Fruit fly (Drosophila melanogaster) whole organism, embryonic: Measurements from ENCODE around the gene Tom70.

Experiments used
- Antp ChIP-seq: fragments of 200-800 bp; sonication (Bioruptor generic); optimal IDR thresholded peaks from 3 replicates; lab custom pipeline; 2016; ENCODE audit warnings: missing biosample characterization, missing genetic modification characterization
- CG10654 ChIP-seq: fragments of 200-800 bp; sonication (Bioruptor generic); optimal IDR thresholded peaks from 2 replicates; lab custom pipeline; 2016; ENCODE audit warnings: missing biosample characterization, missing genetic modification characterization
- CG11504 ChIP-seq: fragments of 200-800 bp; sonication (Bioruptor generic); optimal IDR thresholded peaks from 3 replicates; lab custom pipeline; 2019; ENCODE audit warnings: missing biosample characterization, mild to moderate bottlenecking, missing genetic modification characterization, moderate library complexity
- CG13424 ChIP-seq: fragments of 200-800 bp; sonication (Bioruptor generic); optimal IDR thresholded peaks from 2 replicates; lab custom pipeline; 2019; ENCODE audit warnings: missing biosample characterization, mild to moderate bottlenecking, missing genetic modification characterization, moderate library complexity
- CG14710 ChIP-seq: fragments of 200-800 bp; sonication (Bioruptor generic); optimal IDR thresholded peaks from 3 replicates; lab custom pipeline; 2019; ENCODE audit warnings: missing biosample characterization, mild to moderate bottlenecking, missing genetic modification characterization, moderate library complexity
- CG15479 ChIP-seq: fragments of 200-800 bp; sonication (Bioruptor generic); optimal IDR thresholded peaks from 3 replicates; lab custom pipeline; 2019; ENCODE audit warnings: missing biosample characterization, mild to moderate bottlenecking, missing genetic modification characterization, moderate library complexity
- CG1647 ChIP-seq: fragments of 200-800 bp; sonication (Bioruptor generic); optimal IDR thresholded peaks from 3 replicates; lab custom pipeline; 2016; ENCODE audit warnings: missing biosample characterization, missing genetic modification characterization
- CG17359 ChIP-seq: fragments of 200-800 bp; sonication (Bioruptor generic); optimal IDR thresholded peaks from 3 replicates; lab custom pipeline; 2018; ENCODE audit warnings: missing biosample characterization, mild to moderate bottlenecking, missing genetic modification characterization, moderate library complexity
- CG17829 ChIP-seq: fragments of 200-800 bp; optimal IDR thresholded peaks from 2 replicates; lab custom pipeline; 2019; ENCODE audit warnings: missing biosample characterization, mild to moderate bottlenecking, missing genetic modification characterization, moderate library complexity
- CG18262 ChIP-seq: fragments of 200-800 bp; optimal IDR thresholded peaks from 3 replicates; lab custom pipeline; 2019; ENCODE audit warnings: missing biosample characterization, mild to moderate bottlenecking, missing genetic modification characterization, moderate library complexity
- CG1832 ChIP-seq: fragments of 200-800 bp; sonication (Bioruptor generic); optimal IDR thresholded peaks from 2 replicates; lab custom pipeline; 2017; ENCODE audit warnings: missing biosample characterization, mild to moderate bottlenecking, missing genetic modification characterization, inconsistent platforms
- CG18764 ChIP-seq: fragments of 200-800 bp; sonication (Bioruptor generic); optimal IDR thresholded peaks from 3 replicates; lab custom pipeline; 2016; ENCODE audit warnings: missing biosample characterization, missing genetic modification characterization
- CG2116 ChIP-seq: fragments of 200-800 bp; sonication (Bioruptor generic); optimal IDR thresholded peaks from 3 replicates; lab custom pipeline; 2018; ENCODE audit warnings: missing biosample characterization, mild to moderate bottlenecking, missing genetic modification characterization
- CG2712 ChIP-seq: fragments of 200-800 bp; optimal IDR thresholded peaks from 3 replicates; lab custom pipeline; 2019; ENCODE audit warnings: missing biosample characterization, mild to moderate bottlenecking, missing genetic modification characterization, moderate library complexity
- CG34422 ChIP-seq: fragments of 200-800 bp; sonication (Bioruptor generic); IDR thresholded peaks from 3 replicates; pipeline ENCODE4 v1.3.6; 2022; ENCODE audit warnings: missing biosample characterization, missing genetic modification characterization
- CG5180 ChIP-seq: fragments of 200-800 bp; sonication (Bioruptor generic); optimal IDR thresholded peaks from 3 replicates; lab custom pipeline; 2017; ENCODE audit warnings: missing biosample characterization, missing genetic modification characterization, mild to moderate bottlenecking, moderate library complexity, missing genetic modification reagents
- CG6175 ChIP-seq: fragments of 200-800 bp; sonication (Bioruptor generic); IDR thresholded peaks from 3 replicates; pipeline ENCODE4 v1.3.6; 2022; ENCODE audit warnings: missing biosample characterization, missing genetic modification characterization
- CG7839 ChIP-seq: fragments of 200-800 bp; sonication (Bioruptor generic); optimal IDR thresholded peaks from 3 replicates; lab custom pipeline; 2018; ENCODE audit warnings: missing biosample characterization, mild to moderate bottlenecking, missing genetic modification characterization, moderate library complexity
- CG8765 ChIP-seq: fragments of 200-800 bp; sonication (Bioruptor generic); IDR thresholded peaks from 2 replicates; pipeline ENCODE4 v1.3.6; 2022; ENCODE audit warnings: missing biosample characterization, missing genetic modification characterization
- CG9609 ChIP-seq: fragments of 200-800 bp; sonication (Bioruptor generic); optimal IDR thresholded peaks from 3 replicates; lab custom pipeline; 2016; ENCODE audit warnings: missing biosample characterization, missing genetic modification characterization
- CG9727 ChIP-seq: fragments of 200-800 bp; sonication (Bioruptor generic); optimal IDR thresholded peaks from 3 replicates; lab custom pipeline; 2017; ENCODE audit warnings: missing biosample characterization, mild to moderate bottlenecking, missing genetic modification characterization
- CG9932 ChIP-seq: fragments of 200-800 bp; sonication (Bioruptor generic); IDR thresholded peaks from 2 replicates; pipeline ENCODE4 v1.3.6; 2022; ENCODE audit warnings: missing biosample characterization, missing genetic modification characterization
- HLH3B ChIP-seq: fragments of 200-800 bp; sonication (Bioruptor generic); IDR thresholded peaks from 2 replicates; pipeline ENCODE4 v1.3.6; 2022; ENCODE audit warnings: missing biosample characterization, missing genetic modification characterization
- Hmr ChIP-seq: fragments of 200-800 bp; sonication (Bioruptor generic); optimal IDR thresholded peaks from 3 replicates; lab custom pipeline; 2017; ENCODE audit warnings: mild to moderate bottlenecking, missing biosample characterization, missing genetic modification reagents, missing genetic modification characterization
- Hmx ChIP-seq: fragments of 200-800 bp; sonication (Bioruptor generic); optimal IDR thresholded peaks from 2 replicates; lab custom pipeline; 2016; ENCODE audit warnings: missing biosample characterization, missing genetic modification characterization
- Myb ChIP-seq: fragments of 200-800 bp; sonication (Bioruptor generic); optimal IDR thresholded peaks from 2 replicates; lab custom pipeline; 2016; ENCODE audit warnings: missing biosample characterization, missing genetic modification characterization
- Nf-YA ChIP-seq: fragments of 200-800 bp; sonication (Bioruptor generic); IDR thresholded peaks from 2 replicates; pipeline ENCODE4 v1.3.6; 2022; ENCODE audit warnings: missing biosample characterization, missing genetic modification characterization
- NfI ChIP-seq: fragments of 200-800 bp; sonication (Bioruptor generic); optimal IDR thresholded peaks from 3 replicates; lab custom pipeline; 2018; ENCODE audit warnings: missing biosample characterization, mild to moderate bottlenecking, missing genetic modification characterization, moderate library complexity
- Sox100B ChIP-seq: fragments of 200-800 bp; sonication (Bioruptor generic); optimal IDR thresholded peaks from 3 replicates; lab custom pipeline; 2018; ENCODE audit warnings: missing biosample characterization, mild to moderate bottlenecking, missing genetic modification characterization
- Taf1 ChIP-seq: fragments of 200-800 bp; sonication (Bioruptor generic); IDR thresholded peaks from 2 replicates; pipeline ENCODE4 v1.3.6; 2022; ENCODE audit warnings: missing biosample characterization, missing genetic modification characterization
- Tbp ChIP-seq: fragments of >200 bp; optimal IDR thresholded peaks from 2 replicates; lab custom pipeline; 2018; ENCODE audit warnings: missing biosample characterization, missing genetic modification characterization
- YL-1 ChIP-seq: fragments of 200-800 bp; sonication (Bioruptor generic); optimal IDR thresholded peaks from 3 replicates; lab custom pipeline; 2017; ENCODE audit warnings: missing biosample characterization, mild to moderate bottlenecking, missing genetic modification characterization
- amos ChIP-seq: fragments of 200-800 bp; sonication (Bioruptor generic); IDR thresholded peaks from 2 replicates; pipeline ENCODE4 v1.3.6; 2022; ENCODE audit warnings: missing biosample characterization, missing genetic modification characterization; ENCODE audit not compliant: partially characterized antibody
- chif ChIP-seq, 2 experiments: fragments of 200-800 bp; sonication (Bioruptor generic); optimal IDR thresholded peaks; 3 replicates each; lab custom pipeline; 2016; ENCODE audit warnings: missing biosample characterization in 2 of 2, missing genetic modification characterization in 2 of 2
- croc ChIP-seq: fragments of 200-800 bp; sonication (Bioruptor generic); conservative IDR thresholded peaks from 3 replicates; pipeline ENCODE4 v1.3.6; 2022; ENCODE audit warnings: missing biosample characterization, missing genetic modification characterization
- ems ChIP-seq: fragments of 200-800 bp; sonication (Bioruptor generic); optimal IDR thresholded peaks from 3 replicates; lab custom pipeline; 2016; ENCODE audit warnings: missing biosample characterization, missing genetic modification characterization
- ftz-f1 ChIP-seq: fragments of 200-800 bp; sonication (Bioruptor generic); optimal IDR thresholded peaks from 2 replicates; lab custom pipeline; 2016; ENCODE audit warnings: missing biosample characterization, missing genetic modification characterization
- grau ChIP-seq: fragments of 200-800 bp; optimal IDR thresholded peaks from 3 replicates; lab custom pipeline; 2019; ENCODE audit warnings: missing biosample characterization, mild to moderate bottlenecking, missing genetic modification characterization, moderate library complexity
- her ChIP-seq: fragments of 200-800 bp; sonication (Bioruptor generic); optimal IDR thresholded peaks from 2 replicates; lab custom pipeline; 2016; ENCODE audit warnings: missing biosample characterization, missing genetic modification characterization
- lmd ChIP-seq: fragments of 200-800 bp; sonication (Bioruptor generic); IDR thresholded peaks from 2 replicates; pipeline ENCODE4 v1.3.6; 2022; ENCODE audit warnings: missing biosample characterization, missing genetic modification characterization
- nerfin-1 ChIP-seq: fragments of 200-800 bp; sonication (Bioruptor generic); optimal IDR thresholded peaks from 3 replicates; lab custom pipeline; 2019; ENCODE audit warnings: missing biosample characterization, mild to moderate bottlenecking, missing genetic modification characterization, moderate library complexity
- pan ChIP-seq, 4 experiments: fragments of >200 bp in 3 of 4; fragments of 200-800 bp in 1 of 4; sonication (Bioruptor generic) in 1 of 4; optimal IDR thresholded peaks in 3 of 4; IDR thresholded peaks in 1 of 4; 2 replicates each; pipeline versions ENCODE4 v1.3.6 to Lab custom; 2017 to 2022; ENCODE audit warnings: missing biosample characterization in 2 of 4, missing genetic modification characterization in 2 of 4, mixed read lengths in 1 of 4
- repo ChIP-seq: fragments of 200-800 bp; sonication (Bioruptor generic); optimal IDR thresholded peaks from 2 replicates; lab custom pipeline; 2016; ENCODE audit warnings: missing biosample characterization, missing genetic modification characterization
- row ChIP-seq: fragments of 200-800 bp; sonication (Bioruptor generic); IDR thresholded peaks from 3 replicates; pipeline ENCODE4 v1.3.6; 2022; ENCODE audit warnings: missing biosample characterization, missing genetic modification characterization
- sisA ChIP-seq: fragments of 200-800 bp; sonication (Bioruptor generic); IDR thresholded peaks from 2 replicates; pipeline ENCODE4 v1.3.6; 2022; ENCODE audit warnings: missing biosample characterization, missing genetic modification characterization
- tap ChIP-seq: fragments of 200-800 bp; optimal IDR thresholded peaks from 3 replicates; lab custom pipeline; 2019; ENCODE audit warnings: missing biosample characterization, mild to moderate bottlenecking, missing genetic modification characterization, moderate library complexity
- trh ChIP-seq: fragments of 200-800 bp; sonication (Bioruptor generic); optimal IDR thresholded peaks from 2 replicates; lab custom pipeline; 2016; ENCODE audit warnings: missing biosample characterization, missing genetic modification characterization
- unc-4 ChIP-seq: fragments of 200-800 bp; sonication (Bioruptor generic); IDR thresholded peaks from 2 replicates; pipeline ENCODE4 v1.3.6; 2022; ENCODE audit warnings: missing biosample characterization, missing genetic modification characterization; ENCODE audit not compliant: partially characterized antibody
- yki ChIP-seq: fragments of >200 bp; optimal IDR thresholded peaks from 3 replicates; lab custom pipeline; 2018
- zen ChIP-seq: fragments of 200-800 bp; sonication (Bioruptor generic); optimal IDR thresholded peaks from 3 replicates; lab custom pipeline; 2018; ENCODE audit warnings: missing biosample characterization, mild to moderate bottlenecking, missing genetic modification characterization, moderate library complexity
- zfh2 ChIP-seq: fragments of 200-800 bp; sonication (Bioruptor generic); optimal IDR thresholded peaks from 2 replicates; lab custom pipeline; 2016; ENCODE audit warnings: missing biosample characterization, missing genetic modification characterization

Gene Tom70

dm6 chr2L:11987945-11988344, 50.4 kb downstream of the Tom70 start, which contains the start of the genes CG6686 and CG34163 (continued):
- TF ChIP-seq CG11504 (no peak), ems (peak; percentile 47), CG1832 (GFP tag; lab: Kevin White, UChicago) (no peak), CG1647 (peak; percentile 8), Tbp (peak; percentile 36), HLH3B (no peak), CG15479 (GFP tag; lab: Kevin White, UChicago) (no peak), nerfin-1 (tag; lab: Kevin White, UChicago) (peak; percentile 27), trh (GFP tag; lab: Kevin White, UChicago) (no peak), NfI (GFP tag; lab: Kevin White, UChicago) (peak; percentile 35), lmd (no peak; the same call in 1 of the 2 replicates), unc-4 (no peak), CG17359 (peak; percentile 35), YL-1 (GFP tag; lab: Kevin White, UChicago) (peak; percentile 94), CG7839 (tag; lab: Kevin White, UChicago) (peak; percentile 45), ftz-f1 (GFP tag; lab: Kevin White, UChicago) (peak; percentile 17), Myb (peak; percentile 13), yki (peak; percentile 65), repo (GFP tag; lab: Kevin White, UChicago) (no peak), Nf-YA (GFP tag; lab: Robert Waterston, UW) (no peak), Antp (GFP tag; lab: Kevin White, UChicago) (peak; percentile 10), CG9932 (GFP tag; lab: Robert Waterston, UW) (peak; percentile 56), CG18764 (GFP tag; lab: Kevin White, UChicago) (peak; percentile 14), zen (tag; lab: Kevin White, UChicago) (peak; percentile 44), CG5180 (no peak), Hmx (GFP tag; lab: Kevin White, UChicago) (peak; percentile 29), CG9727 (GFP tag; lab: Kevin White, UChicago) (peak; percentile 33), CG8765 (GFP tag; lab: Robert Waterston, UW) (no peak), CG6175 (GFP tag; lab: Robert Waterston, UW) (no peak), Sox100B (GFP tag; lab: Kevin White, UChicago) (no peak), Hmr (peak; percentile 61), CG2712 (tag; lab: Kevin White, UChicago) (peak; percentile 65), tap (no peak), row (GFP tag; lab: Robert Waterston, UW) (peak; percentile 69), her (GFP tag; lab: Kevin White, UChicago) (no peak), CG10654 (GFP tag; lab: Kevin White, UChicago) (no peak), CG17829 (tag; lab: Kevin White, UChicago) (peak; percentile 39), CG14710 (peak; percentile 83), Taf1 (GFP tag; lab: Robert Waterston, UW) (no peak), CG13424 (tag; lab: Kevin White, UChicago) (peak; percentile 23), sisA (GFP tag; lab: Robert Waterston, UW) (peak; percentile 39; the same call in 1 of the 2 replicates), amos (GFP tag; lab: Robert Waterston, UW) (0 out of 2 replicates have a peak, but pooled peaks have one; percentile 12), pan (optimal IDR thresholded peaks at IDR 0.05; lab: Kevin White, UChicago) (no peak), pan (GFP tag; optimal IDR thresholded peaks at IDR 0.05 in 1 of 2, IDR thresholded peaks at IDR 0.05 in 1 of 2) (no peak), croc (no peak), CG9609 (GFP tag; lab: Kevin White, UChicago) (peak; percentile 50), CG18262 (peak; percentile 24), CG2116 (peak; percentile 63), grau (tag; lab: Kevin White, UChicago) (peak; percentile 33), chif (GFP tag; optimal IDR thresholded peaks at IDR 0.05; lab: Kevin White, UChicago) (peak; percentile 31 to 37), CG34422 (GFP tag; lab: Robert Waterston, UW) (peak; percentile 62; the same call in 2 of the 3 replicates), zfh2 (GFP tag; lab: Kevin White, UChicago) (peak; percentile 67)
